Fruit fly (Drosophila melanogaster) S2 (cell line): ENCODE results near the gene alphaKap4.

Experiments used
- CG8478 ChIP-seq: fragments of >200 bp; optimal IDR thresholded peaks from 2 replicates; lab custom pipeline; 2018
- CTCF ChIP-seq, 2 experiments: fragments of >200 bp; optimal IDR thresholded peaks; 2 replicates each; lab custom pipeline; 2018

DNA sequence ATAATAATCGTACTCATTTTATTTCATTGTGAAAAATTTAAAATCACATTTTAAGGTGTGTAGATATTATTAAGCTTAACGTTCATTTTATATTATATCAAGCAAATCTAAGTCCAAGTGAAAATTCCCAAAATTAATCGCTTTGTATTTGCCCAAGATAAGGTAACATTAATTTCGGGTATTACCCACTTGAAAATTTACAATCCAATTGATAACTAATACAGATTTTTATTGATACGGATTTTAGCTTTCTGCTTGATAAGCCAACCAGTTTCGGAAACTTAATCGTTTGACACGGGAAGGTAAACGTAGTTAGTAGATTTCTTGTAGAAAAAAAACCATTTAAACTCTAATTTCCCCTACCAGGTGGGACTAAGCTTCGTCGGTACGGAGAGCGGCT, 22.2 kb upstream of the alphaKap4 start:
- TF ChIP-seq CTCF (optimal IDR thresholded peaks at IDR 0.05; lab: Kevin White, UChicago) (no peak), CG8478 (lab: Kevin White, UChicago) (no peak)
